Fruit fly (Drosophila melanogaster) whole organism, embryonic: ENCODE results near the gene mRpL48.

Source experiments
- C15 ChIP-seq: fragments of 200-800 bp; sonication (Bioruptor generic); IDR thresholded peaks from 3 replicates; pipeline ENCODE4 v1.3.6; 2022; ENCODE audit warnings: missing biosample characterization, missing genetic modification characterization
- CG10366 ChIP-seq: fragments of 200-800 bp; sonication (Bioruptor generic); IDR thresholded peaks from 2 replicates; pipeline ENCODE4 v1.3.6; 2022; ENCODE audit warnings: missing biosample characterization, missing genetic modification characterization
- CG12659 ChIP-seq: fragments of 200-800 bp; sonication (Bioruptor generic); optimal IDR thresholded peaks from 3 replicates; lab custom pipeline; 2017; ENCODE audit warnings: mild to moderate bottlenecking, missing biosample characterization, missing genetic modification reagents, missing genetic modification characterization
- CG13624 ChIP-seq: fragments of 200-800 bp; sonication (Bioruptor generic); optimal IDR thresholded peaks from 2 replicates; lab custom pipeline; 2016; ENCODE audit warnings: missing biosample characterization, missing genetic modification characterization
- CG14050 ChIP-seq: fragments of 200-800 bp; sonication (Bioruptor generic); IDR thresholded peaks from 3 replicates; pipeline ENCODE4 v1.3.6; 2022; ENCODE audit warnings: missing biosample characterization, missing genetic modification characterization
- CG17568 ChIP-seq: fragments of 200-800 bp; sonication (Bioruptor generic); optimal IDR thresholded peaks from 2 replicates; lab custom pipeline; 2018; ENCODE audit warnings: missing biosample characterization, mild to moderate bottlenecking, missing genetic modification characterization, moderate library complexity
- CG18476 ChIP-seq: fragments of 200-800 bp; sonication (Bioruptor generic); optimal IDR thresholded peaks from 2 replicates; lab custom pipeline; 2016; ENCODE audit warnings: missing biosample characterization, mild to moderate bottlenecking, missing genetic modification characterization
- CG18764 ChIP-seq: fragments of 200-800 bp; sonication (Bioruptor generic); optimal IDR thresholded peaks from 3 replicates; lab custom pipeline; 2016; ENCODE audit warnings: missing biosample characterization, missing genetic modification characterization
- CG2129 ChIP-seq: fragments of 200-800 bp; sonication (Bioruptor generic); IDR thresholded peaks from 2 replicates; pipeline ENCODE4 v1.3.6; 2022; ENCODE audit warnings: missing biosample characterization, missing genetic modification characterization; ENCODE audit not compliant: partially characterized antibody
- CG3838 ChIP-seq: fragments of 200-800 bp; sonication (Bioruptor generic); optimal IDR thresholded peaks from 3 replicates; lab custom pipeline; 2016; ENCODE audit warnings: missing biosample characterization, missing genetic modification characterization
- CG6765 ChIP-seq: fragments of 200-800 bp; sonication (Bioruptor generic); optimal IDR thresholded peaks from 3 replicates; lab custom pipeline; 2017; ENCODE audit warnings: missing biosample characterization, mild to moderate bottlenecking, missing genetic modification characterization
- CG6791 ChIP-seq: fragments of 200-800 bp; sonication (Bioruptor generic); IDR thresholded peaks from 3 replicates; pipeline ENCODE4 v1.3.6; 2022; ENCODE audit warnings: missing biosample characterization, missing genetic modification characterization; ENCODE audit not compliant: partially characterized antibody
- CG7372 ChIP-seq: fragments of 200-800 bp; sonication (Bioruptor generic); IDR thresholded peaks from 2 replicates; pipeline ENCODE4 v1.3.6; 2022; ENCODE audit warnings: missing biosample characterization, missing genetic modification characterization
- CG7987 ChIP-seq: fragments of 200-800 bp; sonication (Bioruptor generic); optimal IDR thresholded peaks from 2 replicates; lab custom pipeline; 2018; ENCODE audit warnings: missing biosample characterization, mild to moderate bottlenecking, missing genetic modification characterization, moderate library complexity
- CG8089 ChIP-seq: fragments of 200-800 bp; sonication (Bioruptor generic); optimal IDR thresholded peaks from 3 replicates; lab custom pipeline; 2016; ENCODE audit warnings: missing biosample characterization, missing genetic modification characterization
- CG8281 ChIP-seq: fragments of 200-800 bp; sonication (Bioruptor generic); optimal IDR thresholded peaks from 2 replicates; lab custom pipeline; 2018; ENCODE audit warnings: missing biosample characterization, mild to moderate bottlenecking, missing genetic modification characterization, moderate library complexity
- Camta ChIP-seq: fragments of 200-800 bp; sonication (Bioruptor generic); optimal IDR thresholded peaks from 2 replicates; lab custom pipeline; 2016; ENCODE audit warnings: missing biosample characterization, missing genetic modification characterization
- CrebB ChIP-seq: fragments of 200-800 bp; sonication (Bioruptor generic); optimal IDR thresholded peaks from 3 replicates; lab custom pipeline; 2018; ENCODE audit warnings: missing biosample characterization, mild to moderate bottlenecking, missing genetic modification characterization
- D19A ChIP-seq: fragments of 200-800 bp; optimal IDR thresholded peaks from 3 replicates; lab custom pipeline; 2019; ENCODE audit warnings: missing biosample characterization, mild to moderate bottlenecking, missing genetic modification characterization, moderate library complexity
- E2f1 ChIP-seq: fragments of 200-800 bp; sonication (Bioruptor generic); IDR thresholded peaks from 2 replicates; pipeline ENCODE4 v1.3.6; 2022; ENCODE audit warnings: missing biosample characterization, missing genetic modification characterization
- Fer1 ChIP-seq: fragments of 200-800 bp; sonication (Bioruptor generic); optimal IDR thresholded peaks from 2 replicates; lab custom pipeline; 2017; ENCODE audit warnings: missing biosample characterization, mild to moderate bottlenecking, missing genetic modification characterization
- GATAe ChIP-seq: fragments of 200-800 bp; sonication (Bioruptor generic); conservative IDR thresholded peaks from 2 replicates; pipeline ENCODE4 v1.3.6; 2022; ENCODE audit warnings: missing biosample characterization, missing genetic modification characterization
- HLHmδ ChIP-seq: fragments of 200-800 bp; sonication (Bioruptor generic); optimal IDR thresholded peaks from 2 replicates; lab custom pipeline; 2018; ENCODE audit warnings: missing biosample characterization, mild to moderate bottlenecking, missing genetic modification characterization, moderate library complexity
- Hey ChIP-seq: fragments of 200-800 bp; sonication (Bioruptor generic); optimal IDR thresholded peaks from 3 replicates; lab custom pipeline; 2018; ENCODE audit warnings: missing biosample characterization, mild to moderate bottlenecking, missing genetic modification characterization
- Hr51 ChIP-seq, 2 experiments: fragments of 200-800 bp; sonication (Bioruptor generic); optimal IDR thresholded peaks; 2 replicates in 1 of 2; 3 replicates in 1 of 2; lab custom pipeline; 2016 to 2018; ENCODE audit warnings: missing biosample characterization in 2 of 2, missing genetic modification characterization in 2 of 2, mild to moderate bottlenecking in 1 of 2, moderate library complexity in 1 of 2
- Hsf ChIP-seq: fragments of 200-800 bp; sonication (Bioruptor generic); optimal IDR thresholded peaks from 3 replicates; lab custom pipeline; 2016; ENCODE audit warnings: missing biosample characterization, missing genetic modification characterization
- MTF-1 ChIP-seq: fragments of 200-800 bp; sonication (Bioruptor generic); optimal IDR thresholded peaks from 2 replicates; lab custom pipeline; 2018; ENCODE audit warnings: missing biosample characterization, mild to moderate bottlenecking, missing genetic modification characterization, borderline replicate concordance
- Mad ChIP-seq: fragments of 200-800 bp; sonication (Bioruptor generic); optimal IDR thresholded peaks from 2 replicates; lab custom pipeline; 2016; ENCODE audit warnings: missing biosample characterization, missing genetic modification characterization
- NK7.1 ChIP-seq: fragments of 200-800 bp; sonication (Bioruptor generic); optimal IDR thresholded peaks from 3 replicates; lab custom pipeline; 2016; ENCODE audit warnings: missing biosample characterization, missing genetic modification characterization
- Nf-YC ChIP-seq: fragments of 200-800 bp; optimal IDR thresholded peaks from 3 replicates; lab custom pipeline; 2019; ENCODE audit warnings: missing biosample characterization, mild to moderate bottlenecking, missing genetic modification characterization, moderate library complexity
- Pdp1 ChIP-seq, 2 experiments: fragments of 200-800 bp; sonication (Bioruptor generic); optimal IDR thresholded peaks; 3 replicates each; lab custom pipeline; 2016; ENCODE audit warnings: missing biosample characterization in 2 of 2, missing genetic modification characterization in 2 of 2, mild to moderate bottlenecking in 1 of 2, moderate library complexity in 1 of 2
- Rfx ChIP-seq: fragments of 200-800 bp; sonication (Bioruptor generic); IDR thresholded peaks from 2 replicates; pipeline ENCODE4 v1.3.6; 2022; ENCODE audit warnings: missing biosample characterization, missing genetic modification characterization
- Xrp1 ChIP-seq: fragments of 200-800 bp; sonication (Bioruptor generic); IDR thresholded peaks from 2 replicates; pipeline ENCODE4 v1.3.6; 2022; ENCODE audit warnings: missing biosample characterization, missing genetic modification characterization
- ara ChIP-seq: fragments of 200-800 bp; sonication (Bioruptor generic); IDR thresholded peaks from 2 replicates; pipeline ENCODE4 v1.3.6; 2022; ENCODE audit warnings: missing biosample characterization, missing genetic modification characterization
- ash1 ChIP-seq: fragments of 200-800 bp; sonication (Bioruptor generic); optimal IDR thresholded peaks from 2 replicates; lab custom pipeline; 2018; ENCODE audit warnings: missing biosample characterization, mild to moderate bottlenecking, missing genetic modification characterization
- caup ChIP-seq: fragments of 200-800 bp; sonication (Bioruptor generic); optimal IDR thresholded peaks from 3 replicates; lab custom pipeline; 2017; ENCODE audit warnings: missing biosample characterization, mild to moderate bottlenecking, missing genetic modification characterization, moderate library complexity; ENCODE audit not compliant: severe bottlenecking
- cwo ChIP-seq: fragments of 200-800 bp; sonication (Bioruptor generic); optimal IDR thresholded peaks from 3 replicates; lab custom pipeline; 2017; ENCODE audit warnings: missing biosample characterization, missing genetic modification characterization, mild to moderate bottlenecking, moderate library complexity, missing genetic modification reagents
- esg ChIP-seq: fragments of 200-800 bp; sonication (Bioruptor generic); conservative IDR thresholded peaks from 2 replicates; pipeline ENCODE4 v1.3.6; 2022; ENCODE audit warnings: missing biosample characterization, missing genetic modification characterization
- ham ChIP-seq: fragments of 200-800 bp; sonication (Bioruptor generic); IDR thresholded peaks from 2 replicates; pipeline ENCODE4 v1.3.6; 2022; ENCODE audit warnings: missing biosample characterization, missing genetic modification characterization
- mam ChIP-seq: fragments of 200-800 bp; sonication (Bioruptor generic); optimal IDR thresholded peaks from 3 replicates; lab custom pipeline; 2016; ENCODE audit warnings: missing biosample characterization, missing genetic modification characterization
- nmo ChIP-seq: fragments of 200-800 bp; sonication (Bioruptor generic); optimal IDR thresholded peaks from 2 replicates; lab custom pipeline; 2018; ENCODE audit warnings: missing biosample characterization, mild to moderate bottlenecking, missing genetic modification characterization, moderate library complexity
- otp ChIP-seq: fragments of 200-800 bp; sonication (Bioruptor generic); IDR thresholded peaks from 3 replicates; pipeline ENCODE4, ENCODE4 v1.3.6; 2022; ENCODE audit warnings: missing biosample characterization, missing genetic modification characterization
- pfk ChIP-seq: fragments of 200-800 bp; sonication (Bioruptor generic); optimal IDR thresholded peaks from 2 replicates; lab custom pipeline; 2018; ENCODE audit warnings: missing biosample characterization, mild to moderate bottlenecking, missing genetic modification characterization, moderate library complexity
- pho ChIP-seq: fragments of 200-800 bp; sonication (Bioruptor generic); optimal IDR thresholded peaks from 2 replicates; lab custom pipeline; 2016; ENCODE audit warnings: missing biosample characterization, missing genetic modification characterization
- pzg ChIP-seq: fragments of 200-800 bp; sonication (Bioruptor generic); optimal IDR thresholded peaks from 3 replicates; lab custom pipeline; 2018; ENCODE audit warnings: missing biosample characterization, mild to moderate bottlenecking, missing genetic modification characterization, moderate library complexity
- rib ChIP-seq: fragments of 200-800 bp; sonication (Bioruptor generic); IDR thresholded peaks from 2 replicates; pipeline ENCODE4 v1.3.6; 2022; ENCODE audit warnings: missing biosample characterization, missing genetic modification characterization
- slp2 ChIP-seq: fragments of 200-800 bp; sonication (Bioruptor generic); optimal IDR thresholded peaks from 2 replicates; lab custom pipeline; 2016; ENCODE audit warnings: missing biosample characterization, missing genetic modification characterization
- sug ChIP-seq: fragments of 200-800 bp; optimal IDR thresholded peaks from 2 replicates; lab custom pipeline; 2019; ENCODE audit warnings: missing biosample characterization, mild to moderate bottlenecking, missing genetic modification characterization, moderate library complexity
- tup ChIP-seq: fragments of 200-800 bp; sonication (Bioruptor generic); optimal IDR thresholded peaks from 2 replicates; lab custom pipeline; 2016; ENCODE audit warnings: missing biosample characterization, mild to moderate bottlenecking, missing genetic modification characterization, moderate library complexity
- zen2 ChIP-seq: fragments of 200-800 bp; sonication (Bioruptor generic); IDR thresholded peaks from 3 replicates; pipeline ENCODE4 v1.3.6; 2022; ENCODE audit warnings: missing biosample characterization, missing genetic modification characterization; ENCODE audit not compliant: partially characterized antibody

The mRpL48 gene

DNA sequence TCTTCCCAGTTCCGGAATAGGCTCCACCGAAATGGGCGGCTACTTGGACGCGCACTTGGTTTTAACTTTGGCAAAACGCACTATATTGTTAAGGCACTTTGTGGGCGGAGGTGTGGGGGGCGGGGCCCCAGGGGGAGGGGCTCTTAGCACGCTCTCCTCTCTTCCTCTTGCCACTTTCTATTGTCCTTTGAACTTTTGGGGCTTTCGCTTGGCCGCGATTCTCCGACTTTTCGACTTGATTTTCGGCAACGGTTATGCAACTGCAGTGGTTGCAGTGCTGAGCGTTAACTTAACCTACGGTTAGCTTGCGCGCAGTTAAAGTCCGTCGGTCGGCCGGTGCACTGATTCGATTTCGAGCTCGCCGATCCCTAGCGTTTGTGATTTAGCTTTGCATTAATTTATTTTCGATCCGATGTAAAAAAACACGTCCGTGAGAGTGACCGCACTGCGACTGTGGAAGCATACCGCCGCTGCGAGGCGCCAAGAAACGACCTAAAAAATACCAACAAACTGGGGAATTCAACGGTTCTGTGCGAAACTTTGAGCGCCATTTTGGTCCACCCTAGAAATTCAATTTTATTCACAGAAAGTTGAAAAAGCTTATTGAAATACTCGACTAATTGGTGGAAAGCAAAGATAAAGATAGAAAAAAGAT, 13.8 kb downstream of the mRpL48 start, which contains the start of gene Rim2 (continued):
- TF ChIP-seq CG3838 = no peak
- no peak for TF ChIP-seq CG17568
- no peak; the same call in 2 of the 3 replicates for TF ChIP-seq CG6791 (GFP tag; lab: Robert Waterston, UW)
- TF ChIP-seq sug (tag; lab: Kevin White, UChicago) = no peak
- no peak for TF ChIP-seq E2f1 (GFP tag; lab: Robert Waterston, UW)
- no peak for TF ChIP-seq CG2129 (GFP tag; lab: Robert Waterston, UW)
- TF ChIP-seq C15 (GFP tag; lab: Robert Waterston, UW) = no peak
- no peak for TF ChIP-seq D19A (tag; lab: Kevin White, UChicago)
- peak; percentile 33 for TF ChIP-seq Nf-YC (tag; lab: Kevin White, UChicago)
- TF ChIP-seq pho (GFP tag; lab: Kevin White, UChicago) = peak; percentile 25
- no peak for TF ChIP-seq GATAe
- TF ChIP-seq CG7987 (GFP tag; lab: Kevin White, UChicago) = peak; percentile 44
- TF ChIP-seq zen2 = no peak
- TF ChIP-seq rib (GFP tag; lab: Robert Waterston, UW) = no peak
- TF ChIP-seq pzg (GFP tag; lab: Kevin White, UChicago) = peak; percentile 96
- peak in 1 of 2 experiments; percentile 89 for TF ChIP-seq Pdp1 (GFP tag; optimal IDR thresholded peaks at IDR 0.05; lab: Kevin White, UChicago)
- TF ChIP-seq HLHmδ (GFP tag; lab: Kevin White, UChicago) = peak; percentile 8
- TF ChIP-seq CG6765 (GFP tag; lab: Kevin White, UChicago) = peak; percentile 10
- no peak for TF ChIP-seq CG14050 (GFP tag; lab: Robert Waterston, UW)
- TF ChIP-seq ara (GFP tag; lab: Robert Waterston, UW) = no peak
- TF ChIP-seq CG18764 (GFP tag; lab: Kevin White, UChicago) = no peak
- TF ChIP-seq Fer1 (GFP tag; lab: Kevin White, UChicago) = peak; percentile 31
- no peak for TF ChIP-seq CG7372 (GFP tag; lab: Robert Waterston, UW)
- TF ChIP-seq Camta (GFP tag; lab: Kevin White, UChicago) = no peak
- no peak for TF ChIP-seq esg (GFP tag; lab: Robert Waterston, UW)
- no peak for TF ChIP-seq otp (GFP tag; lab: Robert Waterston, UW)
- TF ChIP-seq CG18476 (GFP tag; lab: Kevin White, UChicago) = no peak
- TF ChIP-seq NK7.1 (GFP tag; lab: Kevin White, UChicago) = no peak
- no peak for TF ChIP-seq Hey (tag; lab: Kevin White, UChicago)
- no peak for TF ChIP-seq CG8089 (GFP tag; lab: Kevin White, UChicago)
- TF ChIP-seq Hr51 (GFP tag; optimal IDR thresholded peaks at IDR 0.05; lab: Kevin White, UChicago) = no peak
- TF ChIP-seq CG12659 (GFP tag; lab: Kevin White, UChicago) = peak; percentile 72
- TF ChIP-seq Hsf = no peak
- TF ChIP-seq pfk (GFP tag; lab: Kevin White, UChicago) = no peak
- TF ChIP-seq tup = no peak
- TF ChIP-seq ash1 = no peak
- peak; percentile 50; the same call in 1 of the 2 replicates for TF ChIP-seq Rfx (GFP tag; lab: Robert Waterston, UW)
- TF ChIP-seq caup (GFP tag; lab: Kevin White, UChicago) = peak; percentile 4
- TF ChIP-seq slp2 (GFP tag; lab: Kevin White, UChicago) = no peak
- peak; percentile 54 for TF ChIP-seq nmo (GFP tag; lab: Kevin White, UChicago)
- no peak for TF ChIP-seq mam (GFP tag; lab: Kevin White, UChicago)
- no peak for TF ChIP-seq CG10366
- TF ChIP-seq CrebB = peak; percentile 19
- TF ChIP-seq Xrp1 (GFP tag; lab: Robert Waterston, UW) = no peak
- TF ChIP-seq CG13624 (GFP tag; lab: Kevin White, UChicago) = peak; percentile 31
- TF ChIP-seq MTF-1 (GFP tag; lab: Kevin White, UChicago) = no peak
- no peak for TF ChIP-seq CG8281
- no peak for TF ChIP-seq ham
- no peak for TF ChIP-seq Mad (GFP tag; lab: Kevin White, UChicago)
- TF ChIP-seq cwo (GFP tag; lab: Kevin White, UChicago) = no peak
